Worm (Caenorhabditis elegans): ENCODE results near the gene K02D10.4.
A peak's percentile ranks its signal among the peaks of the same experiment; 100 is the strongest.

DNA sequence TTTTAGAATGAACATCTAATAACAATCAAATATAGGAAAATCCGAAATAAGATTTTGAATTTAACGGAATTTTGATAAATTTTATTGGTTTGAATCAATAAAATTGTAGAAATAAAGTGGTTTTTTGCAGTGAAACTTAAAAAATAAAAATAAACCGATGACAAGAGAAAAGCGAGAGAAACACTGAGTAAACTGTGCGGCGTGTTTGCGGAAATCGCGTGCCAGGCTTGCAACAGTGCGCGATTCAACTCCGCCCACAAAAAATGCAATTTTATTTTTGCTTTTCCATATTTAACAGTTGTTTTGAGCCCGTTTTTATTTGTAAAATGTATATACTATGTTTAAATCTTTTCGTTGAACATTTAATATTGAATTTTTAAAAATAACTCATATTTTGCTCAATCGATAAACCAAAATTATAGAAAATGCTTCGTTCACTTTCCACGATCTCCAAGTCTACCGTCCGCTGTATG lies 11.9 kb downstream of the K02D10.4 start, which contains the start of gene mtss-1:
- TF ChIP-seq nhr-6 (tag; optimal IDR thresholded peaks at IDR 0.05) = no peak
- TF ChIP-seq ama-1 (optimal IDR thresholded peaks at IDR 0.05) = no peak
- TF ChIP-seq nhr-10 (tag; optimal IDR thresholded peaks at IDR 0.05) = no peak
- peak; percentile 45 for TF ChIP-seq lin-11 (tag; optimal IDR thresholded peaks at IDR 0.05)
- TF ChIP-seq egl-27 (tag; optimal IDR thresholded peaks at IDR 0.05) = no peak
- TF ChIP-seq dmd-4 (tag; optimal IDR thresholded peaks at IDR 0.05) = no peak
- TF ChIP-seq ceh-82 (tag; optimal IDR thresholded peaks at IDR 0.05) = no peak
- TF ChIP-seq ztf-11 (tag; optimal IDR thresholded peaks at IDR 0.05) = no peak
- no peak for TF ChIP-seq ZK546.5 (tag; optimal IDR thresholded peaks at IDR 0.05)
- no peak for TF ChIP-seq alr-1 (tag; optimal IDR thresholded peaks at IDR 0.05)
- peak; percentile 1 for TF ChIP-seq blmp-1 (tag; optimal IDR thresholded peaks at IDR 0.05; ENCODE audit: insufficient read depth)
- TF ChIP-seq lin-39 (tag; optimal IDR thresholded peaks at IDR 0.05) = no peak
- no peak for TF ChIP-seq aly-2 (tag; optimal IDR thresholded peaks at IDR 0.05)
- no peak for TF ChIP-seq unc-62 (GFP tag; optimal IDR thresholded peaks at IDR 0.05)
